Worm (Caenorhabditis elegans) whole organism, young adult: ENCODE data around the gene ZK632.11.

Source experiments
- B0019.2 ChIP-seq: fragments of 200-800 bp; sonication (Bioruptor generic); conservative IDR thresholded peaks from 2 replicates; pipeline ENCODE4 v1.3.6; 2022; ENCODE audit warnings: missing genetic modification reagents, missing genetic modification characterization, missing compliant biosample characterization
- B0035.1 ChIP-seq: sonication (generic microtip); optimal IDR thresholded peaks from 2 replicates; lab custom pipeline; 2016; ENCODE audit warnings: missing genetic modification characterization, mild to moderate bottlenecking, missing compliant biosample characterization, missing genotype, missing genetic modification reagents
- B0261.1 ChIP-seq: sonication (generic microtip); optimal IDR thresholded peaks from 2 replicates; lab custom pipeline; 2016; ENCODE audit warnings: mild to moderate bottlenecking, missing genetic modification characterization, moderate library complexity, missing compliant biosample characterization
- D2030.7 ChIP-seq: fragments of 200-800 bp; sonication (Bioruptor generic); IDR thresholded peaks from 2 replicates; pipeline ENCODE4 v1.3.6; 2022; ENCODE audit warnings: missing genetic modification reagents, missing genetic modification characterization, missing compliant biosample characterization
- F10E7.11 ChIP-seq: sonication (generic microtip); optimal IDR thresholded peaks from 2 replicates; lab custom pipeline; 2017; ENCODE audit warnings: mild to moderate bottlenecking, missing genetic modification characterization, moderate library complexity, missing compliant biosample characterization
- F22D6.2 ChIP-seq: sonication (generic microtip); optimal IDR thresholded peaks from 2 replicates; lab custom pipeline; 2016; ENCODE audit warnings: mild to moderate bottlenecking, missing genetic modification characterization, missing compliant biosample characterization
- F37B4.10 ChIP-seq: fragments of 200-800 bp; sonication (Bioruptor generic); IDR thresholded peaks from 2 replicates; pipeline ENCODE4 v1.3.6; 2022; ENCODE audit warnings: missing genetic modification characterization, missing compliant biosample characterization
- F57A8.1 ChIP-seq: fragments of 200-800 bp; sonication (Bioruptor generic); optimal IDR thresholded peaks from 2 replicates; lab custom pipeline; 2018; ENCODE audit warnings: mild to moderate bottlenecking, missing genetic modification characterization, moderate library complexity, missing compliant biosample characterization
- F57C9.4 ChIP-seq: sonication (generic microtip); optimal IDR thresholded peaks from 2 replicates; lab custom pipeline; 2017; ENCODE audit warnings: mild to moderate bottlenecking, missing genetic modification characterization, missing compliant biosample characterization
- Y56A3A.18 ChIP-seq: fragments of 200-800 bp; sonication (Bioruptor generic); IDR thresholded peaks from 2 replicates; pipeline ENCODE4 v1.3.6; 2022; ENCODE audit warnings: missing genetic modification reagents, missing genetic modification characterization, missing compliant biosample characterization
- Y67H2A.10 ChIP-seq: fragments of 200-800 bp; sonication (Bioruptor generic); conservative IDR thresholded peaks from 2 replicates; pipeline ENCODE4 v1.3.6; 2022; ENCODE audit warnings: missing genetic modification reagents, missing genetic modification characterization, missing compliant biosample characterization
- Y79H2A.3 ChIP-seq: fragments of 200-800 bp; sonication (Bioruptor generic); conservative IDR thresholded peaks from 2 replicates; pipeline ENCODE4 v1.3.6; 2022; ENCODE audit warnings: missing genetic modification reagents, missing genetic modification characterization, missing compliant biosample characterization
- akir-1 ChIP-seq: fragments of 200-800 bp; sonication (Bioruptor generic); optimal IDR thresholded peaks from 2 replicates; lab custom pipeline; 2018; ENCODE audit warnings: mild to moderate bottlenecking, missing genetic modification characterization, moderate library complexity, missing compliant biosample characterization
- aptf-3 ChIP-seq: fragments of 200-800 bp; sonication (Bioruptor generic); IDR thresholded peaks from 2 replicates; pipeline ENCODE4 v1.3.6; 2022; ENCODE audit warnings: missing genetic modification characterization, missing compliant biosample characterization
- attf-6 ChIP-seq: fragments of 200-800 bp; sonication (Bioruptor generic); IDR thresholded peaks from 2 replicates; pipeline ENCODE4 v1.3.6; 2022; ENCODE audit warnings: missing genetic modification reagents, missing genetic modification characterization, missing compliant biosample characterization
- ceh-27 ChIP-seq: fragments of 200-800 bp; sonication (Bioruptor generic); optimal IDR thresholded peaks from 2 replicates; lab custom pipeline; 2018; ENCODE audit warnings: mild to moderate bottlenecking, missing genetic modification characterization, moderate library complexity, missing compliant biosample characterization
- ceh-58 ChIP-seq: fragments of 200-800 bp; sonication (Bioruptor generic); IDR thresholded peaks from 2 replicates; pipeline ENCODE4 v1.3.6; 2022; ENCODE audit warnings: missing genetic modification characterization, missing compliant biosample characterization
- dox-1 ChIP-seq: fragments of 200-800 bp; sonication (Bioruptor generic); IDR thresholded peaks from 2 replicates; pipeline ENCODE4 v1.3.6; 2022; ENCODE audit warnings: missing genetic modification reagents, missing genetic modification characterization, missing compliant biosample characterization
- dpl-1 ChIP-seq: fragments of 150-350 bp; optimal IDR thresholded peaks from 2 replicates; lab custom pipeline; 2014; ENCODE audit warnings: missing biosample characterization, missing genetic modification reagents, missing genetic modification characterization
- egl-18 ChIP-seq: fragments of 200-800 bp; sonication (Bioruptor generic); IDR thresholded peaks from 2 replicates; pipeline ENCODE4 v1.3.6; 2022; ENCODE audit warnings: missing genetic modification reagents, missing genetic modification characterization, missing compliant biosample characterization
- egl-44 ChIP-seq: fragments of 200-800 bp; sonication (Bioruptor generic); IDR thresholded peaks from 2 replicates; pipeline ENCODE4 v1.3.6; 2022; ENCODE audit warnings: missing genetic modification reagents, missing genetic modification characterization, missing compliant biosample characterization
- egrh-3 ChIP-seq: fragments of 200-800 bp; sonication (Bioruptor generic); IDR thresholded peaks from 2 replicates; pipeline ENCODE4 v1.3.6; 2022; ENCODE audit warnings: missing genetic modification reagents, missing genetic modification characterization, missing compliant biosample characterization
- ekl-4 ChIP-seq: fragments of 200-800 bp; sonication (Bioruptor generic); IDR thresholded peaks from 2 replicates; pipeline ENCODE4 v1.3.6; 2022; ENCODE audit warnings: missing genetic modification reagents, missing genetic modification characterization, missing compliant biosample characterization
- ets-4 ChIP-seq: fragments of 200-800 bp; sonication (Bioruptor generic); optimal IDR thresholded peaks from 2 replicates; lab custom pipeline; 2018; ENCODE audit warnings: mild to moderate bottlenecking, missing genetic modification characterization, missing compliant biosample characterization
- hlh-26 ChIP-seq: fragments of 200-800 bp; sonication (Bioruptor generic); conservative IDR thresholded peaks from 2 replicates; pipeline ENCODE4 v1.3.6; 2022; ENCODE audit warnings: missing genetic modification reagents, missing genetic modification characterization, missing compliant biosample characterization
- hsf-1 ChIP-seq: fragments of 200-800 bp; sonication (Bioruptor generic); IDR thresholded peaks from 2 replicates; pipeline ENCODE4 v1.3.6; 2022; ENCODE audit warnings: missing genetic modification reagents, missing genetic modification characterization, missing compliant biosample characterization
- let-607 ChIP-seq, 2 experiments: fragments of 200-800 bp in 1 of 2; sonication (Bioruptor generic) in 1 of 2; sonication (generic microtip) in 1 of 2; optimal IDR thresholded peaks; 2 replicates each; lab custom pipeline; 2016 to 2018; ENCODE audit warnings: mild to moderate bottlenecking in 2 of 2, missing compliant biosample characterization in 2 of 2, missing genetic modification characterization in 2 of 2, moderate library complexity in 2 of 2, missing genotype in 1 of 2
- lin-40 ChIP-seq: sonication (generic microtip); optimal IDR thresholded peaks from 2 replicates; lab custom pipeline; 2016; ENCODE audit warnings: missing genetic modification characterization, mild to moderate bottlenecking, missing compliant biosample characterization, missing genotype, missing genetic modification reagents
- lin-54 ChIP-seq: fragments of 200-800 bp; sonication (Bioruptor generic); optimal IDR thresholded peaks from 2 replicates; lab custom pipeline; 2018; ENCODE audit warnings: mild to moderate bottlenecking, missing genetic modification characterization, missing compliant biosample characterization
- lsl-1 ChIP-seq: fragments of 200-800 bp; sonication (Bioruptor generic); optimal IDR thresholded peaks from 2 replicates; lab custom pipeline; 2018; ENCODE audit warnings: mild to moderate bottlenecking, missing genetic modification characterization, moderate library complexity, missing compliant biosample characterization
- lsy-27 ChIP-seq: sonication (generic microtip); optimal IDR thresholded peaks from 2 replicates; lab custom pipeline; 2017; ENCODE audit warnings: missing genetic modification characterization, mild to moderate bottlenecking, missing compliant biosample characterization, antibody characterized with exemption, missing genotype, borderline replicate concordance; ENCODE audit not compliant: insufficient read depth
- madf-3 ChIP-seq: fragments of 200-800 bp; sonication (Bioruptor generic); IDR thresholded peaks from 2 replicates; pipeline ENCODE4 v1.3.6; 2022; ENCODE audit warnings: missing genetic modification reagents, missing genetic modification characterization, missing compliant biosample characterization
- madf-6 ChIP-seq: fragments of 200-800 bp; sonication (Bioruptor generic); IDR thresholded peaks from 2 replicates; pipeline ENCODE4 v1.3.6; 2022; ENCODE audit warnings: missing genetic modification reagents, missing genetic modification characterization, missing compliant biosample characterization
- madf-8 ChIP-seq: fragments of 200-800 bp; sonication (Bioruptor generic); conservative IDR thresholded peaks from 2 replicates; pipeline ENCODE4 v1.3.6; 2022; ENCODE audit warnings: missing genetic modification reagents, missing genetic modification characterization, missing compliant biosample characterization
- mel-28 ChIP-seq: sonication (generic microtip); optimal IDR thresholded peaks from 2 replicates; lab custom pipeline; 2016; ENCODE audit warnings: borderline replicate concordance, mild to moderate bottlenecking, missing genetic modification characterization, missing compliant biosample characterization
- nfya-1 ChIP-seq: sonication (generic microtip); optimal IDR thresholded peaks from 2 replicates; lab custom pipeline; 2017; ENCODE audit warnings: antibody characterized with exemption, missing compliant biosample characterization, missing genetic modification characterization, borderline replicate concordance; ENCODE audit not compliant: insufficient read depth
- nhr-179 ChIP-seq: sonication (generic microtip); optimal IDR thresholded peaks from 2 replicates; lab custom pipeline; 2016; ENCODE audit warnings: mild to moderate bottlenecking, missing genetic modification characterization, missing compliant biosample characterization
- nhr-27 ChIP-seq: fragments of 200-800 bp; sonication (Bioruptor generic); optimal IDR thresholded peaks from 2 replicates; lab custom pipeline; 2018; ENCODE audit warnings: mild to moderate bottlenecking, missing genetic modification characterization, moderate library complexity, missing compliant biosample characterization
- nhr-80 ChIP-seq: sonication (generic microtip); optimal IDR thresholded peaks from 2 replicates; lab custom pipeline; 2016; ENCODE audit warnings: missing genetic modification characterization, missing compliant biosample characterization
- nhr-90 ChIP-seq: sonication (generic microtip); optimal IDR thresholded peaks from 2 replicates; lab custom pipeline; 2016; ENCODE audit warnings: missing genotype, mild to moderate bottlenecking, missing genetic modification characterization, missing compliant biosample characterization
- pbrm-1 ChIP-seq: fragments of 200-800 bp; sonication (Bioruptor generic); IDR thresholded peaks from 2 replicates; pipeline ENCODE4 v1.3.6; 2022; ENCODE audit warnings: missing genetic modification reagents, missing genetic modification characterization, missing compliant biosample characterization
- rcor-1 ChIP-seq: fragments of 200-800 bp; sonication (Bioruptor generic); IDR thresholded peaks from 2 replicates; pipeline ENCODE4 v1.3.6; 2022; ENCODE audit warnings: missing genetic modification reagents, missing genetic modification characterization, missing compliant biosample characterization
- sdz-38 ChIP-seq: sonication (generic microtip); optimal IDR thresholded peaks from 2 replicates; lab custom pipeline; 2016; ENCODE audit warnings: missing genotype, missing genetic modification characterization, missing compliant biosample characterization
- sptf-2 ChIP-seq: fragments of 200-800 bp; sonication (Bioruptor generic); optimal IDR thresholded peaks from 2 replicates; lab custom pipeline; 2018; ENCODE audit warnings: mild to moderate bottlenecking, missing genetic modification characterization, missing compliant biosample characterization
- tbx-9 ChIP-seq: sonication (generic microtip); optimal IDR thresholded peaks from 2 replicates; lab custom pipeline; 2016; ENCODE audit warnings: borderline replicate concordance, missing genetic modification characterization, inconsistent platforms, missing compliant biosample characterization
- zfh-2 ChIP-seq: fragments of 200-800 bp; sonication (Bioruptor generic); conservative IDR thresholded peaks from 2 replicates; pipeline ENCODE4 v1.3.6; 2022; ENCODE audit warnings: missing genetic modification reagents, missing genetic modification characterization, missing compliant biosample characterization
- ztf-22 ChIP-seq: fragments of 200-800 bp; sonication (Bioruptor generic); optimal IDR thresholded peaks from 2 replicates; lab custom pipeline; 2018; ENCODE audit warnings: mild to moderate bottlenecking, missing genetic modification characterization, moderate library complexity, missing compliant biosample characterization
- ztf-25 ChIP-seq: fragments of 200-800 bp; sonication (Bioruptor generic); IDR thresholded peaks from 2 replicates; pipeline ENCODE4 v1.3.6; 2022; ENCODE audit warnings: missing genetic modification reagents, missing genetic modification characterization, missing compliant biosample characterization
- ztf-6 ChIP-seq: fragments of 200-800 bp; sonication (Bioruptor generic); IDR thresholded peaks from 2 replicates; pipeline ENCODE4 v1.3.6; 2022; ENCODE audit warnings: missing genetic modification reagents, missing genetic modification characterization, missing compliant biosample characterization

The ZK632.11 gene

ce11 chrIII:9826005-9826404, 1.7 kb upstream of the ZK632.11 start (continued):
- TF ChIP-seq nhr-80 (tag; lab: Kevin White, UChicago) = peak; percentile 11
- TF ChIP-seq F57C9.4 (tag; lab: Kevin White, UChicago) = no peak
- TF ChIP-seq D2030.7 (GFP tag; lab: Robert Waterston, UW) = no peak
- no peak for TF ChIP-seq F22D6.2 (tag; lab: Kevin White, UChicago)
- TF ChIP-seq attf-6 (GFP tag; lab: Robert Waterston, UW) = no peak
- no peak for TF ChIP-seq akir-1 (GFP tag; lab: Kevin White, UChicago)
- no peak for TF ChIP-seq Y67H2A.10 (GFP tag; lab: Robert Waterston, UW)
- TF ChIP-seq tbx-9 = no peak
- 0 out of 2 replicates have a peak, but pooled peaks have one; percentile 48 for TF ChIP-seq pbrm-1
- TF ChIP-seq madf-6 (GFP tag; lab: Robert Waterston, UW) = 0 out of 2 replicates have a peak, but pooled peaks have one; percentile 8
- TF ChIP-seq Y79H2A.3 (GFP tag; lab: Robert Waterston, UW) = no peak
- peak; percentile 22 to 26 for TF ChIP-seq let-607 (tag; optimal IDR thresholded peaks at IDR 0.05; lab: Kevin White, UChicago)
- TF ChIP-seq F10E7.11 (tag; lab: Kevin White, UChicago) = no peak
- no peak for TF ChIP-seq egl-44 (GFP tag; lab: Robert Waterston, UW)
- no peak for TF ChIP-seq madf-8 (GFP tag; lab: Robert Waterston, UW)
- TF ChIP-seq hsf-1 (GFP tag; lab: Robert Waterston, UW) = no peak
- no peak for TF ChIP-seq lsy-27
- no peak for TF ChIP-seq ceh-27 (GFP tag; lab: Kevin White, UChicago)
- no peak for TF ChIP-seq mel-28 (tag; lab: Kevin White, UChicago)
- no peak for TF ChIP-seq nhr-90 (tag; lab: Kevin White, UChicago)
- no peak for TF ChIP-seq nfya-1
- TF ChIP-seq ztf-6 = no peak
- TF ChIP-seq lin-54 (GFP tag; lab: Kevin White, UChicago) = peak; percentile 39
- no peak for TF ChIP-seq ztf-25 (GFP tag; lab: Robert Waterston, UW)
- TF ChIP-seq madf-3 (GFP tag; lab: Robert Waterston, UW) = no peak
- TF ChIP-seq zfh-2 (GFP tag; lab: Robert Waterston, UW) = no peak
- no peak for TF ChIP-seq nhr-179 (tag; lab: Kevin White, UChicago)
- TF ChIP-seq B0035.1 (tag; lab: Kevin White, UChicago) = no peak
- no peak for TF ChIP-seq dpl-1 (GFP tag; lab: Kevin White, UChicago)
- no peak for TF ChIP-seq F57A8.1 (GFP tag; lab: Kevin White, UChicago)
- TF ChIP-seq sdz-38 (tag; lab: Kevin White, UChicago) = no peak
- 0 out of 2 replicates have a peak, but pooled peaks have one; percentile 35 for TF ChIP-seq ekl-4 (GFP tag; lab: Robert Waterston, UW)
- no peak for TF ChIP-seq egl-18 (GFP tag; lab: Robert Waterston, UW)
- TF ChIP-seq Y56A3A.18 = no peak
- no peak for TF ChIP-seq aptf-3 (GFP tag; lab: Robert Waterston, UW)
- TF ChIP-seq nhr-27 (tag; lab: Kevin White, UChicago) = no peak
- TF ChIP-seq B0261.1 (tag; lab: Kevin White, UChicago) = no peak
- no peak for TF ChIP-seq dox-1 (GFP tag; lab: Robert Waterston, UW)
- no peak for TF ChIP-seq ztf-22 (GFP tag; lab: Kevin White, UChicago)
- TF ChIP-seq lin-40 = peak; percentile 39
- no peak for TF ChIP-seq F37B4.10 (GFP tag; lab: Robert Waterston, UW)
- no peak for TF ChIP-seq lsl-1 (GFP tag; lab: Kevin White, UChicago)
- TF ChIP-seq sptf-2 (GFP tag; lab: Kevin White, UChicago) = no peak
- TF ChIP-seq ceh-58 (GFP tag; lab: Robert Waterston, UW) = no peak
- TF ChIP-seq B0019.2 (GFP tag; lab: Robert Waterston, UW) = no peak
- TF ChIP-seq rcor-1 = no peak
- TF ChIP-seq egrh-3 (GFP tag; lab: Robert Waterston, UW) = no peak
- TF ChIP-seq ets-4 (GFP tag; lab: Kevin White, UChicago) = no peak
- no peak for TF ChIP-seq hlh-26 (GFP tag; lab: Robert Waterston, UW)
